Fruit fly (Drosophila melanogaster) whole organism, embryonic: ENCODE data around the gene fig.

ENCODE experiments used
- Atf-2 ChIP-seq: fragments of 200-800 bp; sonication (Bioruptor generic); optimal IDR thresholded peaks from 2 replicates; lab custom pipeline; 2016; ENCODE audit warnings: missing biosample characterization, missing genetic modification characterization
- B-H2 ChIP-seq: fragments of 200-800 bp; sonication (Bioruptor generic); optimal IDR thresholded peaks from 2 replicates; lab custom pipeline; 2018; ENCODE audit warnings: missing biosample characterization, mild to moderate bottlenecking, missing genetic modification characterization
- Bgb ChIP-seq: fragments of 200-800 bp; sonication (Bioruptor generic); IDR thresholded peaks from 2 replicates; pipeline ENCODE4 v1.3.6; 2022; ENCODE audit warnings: missing biosample characterization, missing genetic modification characterization; ENCODE audit not compliant: partially characterized antibody
- CG10462 ChIP-seq: fragments of 200-800 bp; sonication (Bioruptor generic); optimal IDR thresholded peaks from 2 replicates; lab custom pipeline; 2016; ENCODE audit warnings: missing biosample characterization, missing genetic modification characterization
- CG10654 ChIP-seq: fragments of 200-800 bp; sonication (Bioruptor generic); optimal IDR thresholded peaks from 2 replicates; lab custom pipeline; 2016; ENCODE audit warnings: missing biosample characterization, missing genetic modification characterization
- CG11093 ChIP-seq: fragments of 200-800 bp; sonication (Bioruptor generic); IDR thresholded peaks from 3 replicates; pipeline ENCODE4 v1.3.6; 2022; ENCODE audit warnings: missing biosample characterization, missing genetic modification characterization
- CG12071 ChIP-seq: fragments of 200-800 bp; sonication (Bioruptor generic); optimal IDR thresholded peaks from 3 replicates; lab custom pipeline; 2018; ENCODE audit warnings: missing biosample characterization, mild to moderate bottlenecking, missing genetic modification characterization
- CG14667 ChIP-seq: fragments of 200-800 bp; sonication (Bioruptor generic); IDR thresholded peaks from 2 replicates; pipeline ENCODE4 v1.3.6; 2022; ENCODE audit warnings: missing biosample characterization, missing genetic modification characterization
- CG14860 ChIP-seq: fragments of 200-800 bp; sonication (Bioruptor generic); IDR thresholded peaks from 3 replicates; pipeline ENCODE4 v1.3.6; 2022; ENCODE audit warnings: missing biosample characterization, missing genetic modification characterization; ENCODE audit not compliant: partially characterized antibody
- CG15479 ChIP-seq: fragments of 200-800 bp; sonication (Bioruptor generic); optimal IDR thresholded peaks from 3 replicates; lab custom pipeline; 2019; ENCODE audit warnings: missing biosample characterization, mild to moderate bottlenecking, missing genetic modification characterization, moderate library complexity
- CG15696 ChIP-seq: fragments of 200-800 bp; sonication (Bioruptor generic); optimal IDR thresholded peaks from 2 replicates; lab custom pipeline; 2019; ENCODE audit warnings: missing biosample characterization, mild to moderate bottlenecking, missing genetic modification characterization, moderate library complexity
- CG17186 ChIP-seq: fragments of 200-800 bp; sonication (Bioruptor generic); optimal IDR thresholded peaks from 3 replicates; lab custom pipeline; 2017; ENCODE audit warnings: missing biosample characterization, missing genetic modification reagents, missing genetic modification characterization
- CG17359 ChIP-seq: fragments of 200-800 bp; sonication (Bioruptor generic); optimal IDR thresholded peaks from 3 replicates; lab custom pipeline; 2018; ENCODE audit warnings: missing biosample characterization, mild to moderate bottlenecking, missing genetic modification characterization, moderate library complexity
- CG17361 ChIP-seq: fragments of 200-800 bp; sonication (Bioruptor generic); IDR thresholded peaks from 3 replicates; pipeline ENCODE4 v1.3.6; 2022; ENCODE audit warnings: missing biosample characterization, missing genetic modification characterization
- CG17385 ChIP-seq: fragments of 200-800 bp; sonication (Bioruptor generic); optimal IDR thresholded peaks from 3 replicates; lab custom pipeline; 2018; ENCODE audit warnings: missing biosample characterization, mild to moderate bottlenecking, missing genetic modification characterization
- CG18262 ChIP-seq: fragments of 200-800 bp; optimal IDR thresholded peaks from 3 replicates; lab custom pipeline; 2019; ENCODE audit warnings: missing biosample characterization, mild to moderate bottlenecking, missing genetic modification characterization, moderate library complexity
- CG33557 ChIP-seq: fragments of 200-800 bp; sonication (Bioruptor generic); optimal IDR thresholded peaks from 2 replicates; lab custom pipeline; 2019; ENCODE audit warnings: missing biosample characterization, mild to moderate bottlenecking, missing genetic modification characterization, moderate library complexity
- CG6791 ChIP-seq: fragments of 200-800 bp; sonication (Bioruptor generic); IDR thresholded peaks from 3 replicates; pipeline ENCODE4 v1.3.6; 2022; ENCODE audit warnings: missing biosample characterization, missing genetic modification characterization; ENCODE audit not compliant: partially characterized antibody
- CG7963 ChIP-seq: fragments of 200-800 bp; sonication (Bioruptor generic); IDR thresholded peaks from 3 replicates; pipeline ENCODE4 v1.3.6; 2022; ENCODE audit warnings: missing biosample characterization, missing genetic modification characterization; ENCODE audit not compliant: partially characterized antibody
- CG8388 ChIP-seq: fragments of 200-800 bp; sonication (Bioruptor generic); optimal IDR thresholded peaks from 2 replicates; lab custom pipeline; 2019; ENCODE audit warnings: missing biosample characterization, mild to moderate bottlenecking, missing genetic modification characterization, moderate library complexity
- CG8478 ChIP-seq: fragments of >200 bp; optimal IDR thresholded peaks from 2 replicates; lab custom pipeline; 2018
- CG9215 ChIP-seq: fragments of 200-800 bp; sonication (Bioruptor generic); IDR thresholded peaks from 2 replicates; pipeline ENCODE4 v1.3.6; 2022; ENCODE audit warnings: missing biosample characterization, missing genetic modification characterization
- Dfd ChIP-seq, 2 experiments: fragments of >200 bp; optimal IDR thresholded peaks; 2 replicates each; lab custom pipeline; 2017; ENCODE audit warnings: missing biosample characterization in 2 of 2, missing genetic modification characterization in 2 of 2
- GATAe ChIP-seq: fragments of 200-800 bp; sonication (Bioruptor generic); conservative IDR thresholded peaks from 2 replicates; pipeline ENCODE4 v1.3.6; 2022; ENCODE audit warnings: missing biosample characterization, missing genetic modification characterization
- Hr39 ChIP-seq: fragments of >200 bp; optimal IDR thresholded peaks from 2 replicates; lab custom pipeline; 2017
- Hr51 ChIP-seq, 2 experiments: fragments of 200-800 bp; sonication (Bioruptor generic); optimal IDR thresholded peaks; 2 replicates in 1 of 2; 3 replicates in 1 of 2; lab custom pipeline; 2016 to 2018; ENCODE audit warnings: missing biosample characterization in 2 of 2, missing genetic modification characterization in 2 of 2, mild to moderate bottlenecking in 1 of 2, moderate library complexity in 1 of 2
- Hr78 ChIP-seq, 2 experiments: fragments of 200-800 bp in 1 of 2; fragments of >200 bp in 1 of 2; sonication (Bioruptor generic) in 1 of 2; optimal IDR thresholded peaks; 2 replicates each; lab custom pipeline; 2017 to 2019; ENCODE audit warnings: missing biosample characterization in 2 of 2, missing genetic modification characterization in 2 of 2, mild to moderate bottlenecking in 1 of 2, moderate library complexity in 1 of 2
- Kr ChIP-seq: fragments of 200-800 bp; sonication (Bioruptor generic); optimal IDR thresholded peaks from 2 replicates; lab custom pipeline; 2017; ENCODE audit warnings: missing biosample characterization, mild to moderate bottlenecking, missing genetic modification characterization
- Mes4 ChIP-seq: fragments of 200-800 bp; sonication (Bioruptor generic); optimal IDR thresholded peaks from 2 replicates; lab custom pipeline; 2016; ENCODE audit warnings: missing biosample characterization, missing genetic modification characterization
- Nf-YA ChIP-seq: fragments of 200-800 bp; sonication (Bioruptor generic); IDR thresholded peaks from 2 replicates; pipeline ENCODE4 v1.3.6; 2022; ENCODE audit warnings: missing biosample characterization, missing genetic modification characterization
- Oaz ChIP-seq: fragments of 200-800 bp; sonication (Bioruptor generic); IDR thresholded peaks from 2 replicates; pipeline ENCODE4 v1.3.6; 2022; ENCODE audit warnings: missing biosample characterization, missing genetic modification characterization
- bsh ChIP-seq, 2 experiments: fragments of 200-800 bp; sonication (Bioruptor generic); optimal IDR thresholded peaks; 2 replicates each; lab custom pipeline; 2017 to 2018; ENCODE audit warnings: mild to moderate bottlenecking in 2 of 2, missing biosample characterization in 2 of 2, missing genetic modification characterization in 2 of 2, moderate library complexity in 1 of 2
- crc ChIP-seq: fragments of 200-800 bp; sonication (Bioruptor generic); optimal IDR thresholded peaks from 2 replicates; lab custom pipeline; 2016; ENCODE audit warnings: missing biosample characterization, missing genetic modification characterization
- grn ChIP-seq: fragments of 200-800 bp; sonication (Bioruptor generic); optimal IDR thresholded peaks from 3 replicates; lab custom pipeline; 2017; ENCODE audit warnings: missing biosample characterization, missing genetic modification characterization
- gsb ChIP-seq: fragments of 200-800 bp; sonication (Bioruptor generic); IDR thresholded peaks from 2 replicates; pipeline ENCODE4 v1.3.6; 2022; ENCODE audit warnings: missing biosample characterization, missing genetic modification characterization
- hbn ChIP-seq: fragments of 200-800 bp; sonication (Bioruptor generic); IDR thresholded peaks from 2 replicates; pipeline ENCODE4 v1.3.6; 2022; ENCODE audit warnings: missing biosample characterization, missing genetic modification characterization; ENCODE audit not compliant: partially characterized antibody
- jing ChIP-seq: fragments of 200-800 bp; sonication (Bioruptor generic); optimal IDR thresholded peaks from 2 replicates; lab custom pipeline; 2018; ENCODE audit warnings: missing biosample characterization, mild to moderate bottlenecking, missing genetic modification characterization
- lilli ChIP-seq: fragments of 200-800 bp; sonication (Bioruptor generic); optimal IDR thresholded peaks from 3 replicates; lab custom pipeline; 2016; ENCODE audit warnings: missing biosample characterization, missing genetic modification characterization
- nau ChIP-seq: fragments of 200-800 bp; sonication (Bioruptor generic); optimal IDR thresholded peaks from 3 replicates; lab custom pipeline; 2017; ENCODE audit warnings: missing biosample characterization, mild to moderate bottlenecking, missing genetic modification characterization, missing genetic modification reagents
- nerfin-2 ChIP-seq: fragments of 200-800 bp; sonication (Bioruptor generic); IDR thresholded peaks from 2 replicates; pipeline ENCODE4 v1.3.6; 2022; ENCODE audit warnings: missing biosample characterization, missing genetic modification characterization; ENCODE audit not compliant: partially characterized antibody
- nmo ChIP-seq: fragments of 200-800 bp; sonication (Bioruptor generic); optimal IDR thresholded peaks from 2 replicates; lab custom pipeline; 2018; ENCODE audit warnings: missing biosample characterization, mild to moderate bottlenecking, missing genetic modification characterization, moderate library complexity
- odd ChIP-seq: fragments of 200-800 bp; sonication (Bioruptor generic); optimal IDR thresholded peaks from 2 replicates; lab custom pipeline; 2017; ENCODE audit warnings: missing biosample characterization, mild to moderate bottlenecking, missing genetic modification characterization
- p53 ChIP-seq: fragments of 200-800 bp; sonication (Bioruptor generic); optimal IDR thresholded peaks from 2 replicates; lab custom pipeline; 2016; ENCODE audit warnings: missing biosample characterization, missing genetic modification characterization
- pb ChIP-seq: fragments of 200-800 bp; sonication (Bioruptor generic); optimal IDR thresholded peaks from 3 replicates; lab custom pipeline; 2016; ENCODE audit warnings: missing biosample characterization, missing genetic modification characterization
- pros ChIP-seq: fragments of 200-800 bp; sonication (Bioruptor generic); optimal IDR thresholded peaks from 3 replicates; lab custom pipeline; 2019; ENCODE audit warnings: missing biosample characterization, mild to moderate bottlenecking, missing genetic modification characterization, moderate library complexity
- row ChIP-seq: fragments of 200-800 bp; sonication (Bioruptor generic); IDR thresholded peaks from 3 replicates; pipeline ENCODE4 v1.3.6; 2022; ENCODE audit warnings: missing biosample characterization, missing genetic modification characterization
- sima ChIP-seq: fragments of 200-800 bp; sonication (Bioruptor generic); optimal IDR thresholded peaks from 2 replicates; lab custom pipeline; 2016; ENCODE audit warnings: missing biosample characterization, missing genetic modification characterization
- sqz ChIP-seq: fragments of 200-800 bp; sonication (Bioruptor generic); optimal IDR thresholded peaks from 3 replicates; lab custom pipeline; 2018; ENCODE audit warnings: missing biosample characterization, mild to moderate bottlenecking, missing genetic modification characterization
- stwl ChIP-seq: fragments of 200-800 bp; sonication (Bioruptor generic); optimal IDR thresholded peaks from 3 replicates; lab custom pipeline; 2018; ENCODE audit warnings: missing biosample characterization, mild to moderate bottlenecking, missing genetic modification characterization, moderate library complexity
- trem ChIP-seq: fragments of 200-800 bp; optimal IDR thresholded peaks from 3 replicates; lab custom pipeline; 2019; ENCODE audit warnings: missing biosample characterization, mild to moderate bottlenecking, missing genetic modification characterization, moderate library complexity
- unpg ChIP-seq: fragments of 200-800 bp; sonication (Bioruptor generic); optimal IDR thresholded peaks from 3 replicates; lab custom pipeline; 2018; ENCODE audit warnings: missing biosample characterization, mild to moderate bottlenecking, missing genetic modification characterization, moderate library complexity

fig gene

dm6 chr3R:29737891-29738290 lies 42.4 kb downstream of the fig start, which contains the start of gene Gnpnat (continued):
- TF ChIP-seq hbn (GFP tag; lab: Robert Waterston, UW): no peak
- peak; percentile 46 for TF ChIP-seq CG15696
- peak; percentile 39 for TF ChIP-seq lilli (GFP tag; lab: Kevin White, UChicago)
- TF ChIP-seq CG7963: no peak
- no peak for TF ChIP-seq nau
- no peak for TF ChIP-seq Dfd (GFP tag; optimal IDR thresholded peaks at IDR 0.05; lab: Kevin White, UChicago)
- peak; percentile 73 for TF ChIP-seq CG17359 (tag; lab: Kevin White, UChicago)
- no peak for TF ChIP-seq CG9215
- TF ChIP-seq Nf-YA (GFP tag; lab: Robert Waterston, UW): no peak
- peak; percentile 50 for TF ChIP-seq CG18262 (tag; lab: Kevin White, UChicago)
- TF ChIP-seq CG14667 (GFP tag; lab: Robert Waterston, UW): no peak
- TF ChIP-seq CG6791 (GFP tag; lab: Robert Waterston, UW): no peak
- TF ChIP-seq CG14860 (GFP tag; lab: Robert Waterston, UW): no peak
- TF ChIP-seq Mes4 (GFP tag; lab: Kevin White, UChicago): no peak
- no peak for TF ChIP-seq p53
- no peak for TF ChIP-seq jing (GFP tag; lab: Kevin White, UChicago)
- peak; percentile 11 for TF ChIP-seq B-H2 (GFP tag; lab: Kevin White, UChicago)
- TF ChIP-seq CG15479: no peak
- no peak for TF ChIP-seq CG12071 (GFP tag; lab: Kevin White, UChicago)
- TF ChIP-seq Hr51 (GFP tag; optimal IDR thresholded peaks at IDR 0.05; lab: Kevin White, UChicago): peak in 1 of 2 experiments; percentile 57
- peak; percentile 59 for TF ChIP-seq CG8388 (GFP tag; lab: Kevin White, UChicago)
- TF ChIP-seq Hr78 (GFP tag; optimal IDR thresholded peaks at IDR 0.05; lab: Kevin White, UChicago): no peak
- peak; percentile 1 for TF ChIP-seq CG33557
- no peak for TF ChIP-seq pros
- no peak for TF ChIP-seq sqz (GFP tag; lab: Kevin White, UChicago)
- no peak for TF ChIP-seq CG17186 (GFP tag; lab: Kevin White, UChicago)
- TF ChIP-seq crc (GFP tag; lab: Kevin White, UChicago): no peak
- peak; percentile 42 for TF ChIP-seq trem
- TF ChIP-seq gsb (GFP tag; lab: Robert Waterston, UW): no peak
- no peak for TF ChIP-seq CG8478 (lab: Kevin White, UChicago)
- peak; percentile 54 for TF ChIP-seq nmo (GFP tag; lab: Kevin White, UChicago)
- no peak for TF ChIP-seq Hr39
- TF ChIP-seq unpg (GFP tag; lab: Kevin White, UChicago): peak; percentile 80
- no peak for TF ChIP-seq CG17361 (GFP tag; lab: Robert Waterston, UW)
- TF ChIP-seq CG11093 (GFP tag; lab: Robert Waterston, UW): no peak
- no peak for TF ChIP-seq grn (GFP tag; lab: Kevin White, UChicago)
- TF ChIP-seq pb (GFP tag; lab: Kevin White, UChicago): no peak
- TF ChIP-seq stwl (tag; lab: Kevin White, UChicago): no peak
- TF ChIP-seq odd (GFP tag; lab: Kevin White, UChicago): peak; percentile 39
- TF ChIP-seq CG10462 (GFP tag; lab: Kevin White, UChicago): peak; percentile 19
- TF ChIP-seq CG10654 (GFP tag; lab: Kevin White, UChicago): peak; percentile 27
- TF ChIP-seq Oaz (GFP tag; lab: Robert Waterston, UW): no peak
- no peak for TF ChIP-seq GATAe (GFP tag; lab: Robert Waterston, UW)
- TF ChIP-seq CG17385 (GFP tag; lab: Kevin White, UChicago): peak; percentile 48
- TF ChIP-seq Atf-2 (GFP tag; lab: Kevin White, UChicago): no peak
- TF ChIP-seq Bgb (GFP tag; lab: Robert Waterston, UW): no peak
- TF ChIP-seq row (GFP tag; lab: Robert Waterston, UW): no peak
- TF ChIP-seq Kr (GFP tag; lab: Kevin White, UChicago): no peak
- TF ChIP-seq nerfin-2 (GFP tag; lab: Robert Waterston, UW): no peak
- TF ChIP-seq bsh (GFP tag; optimal IDR thresholded peaks at IDR 0.05; lab: Kevin White, UChicago): peak in 1 of 2 experiments; percentile 73
- no peak for TF ChIP-seq sima
